Worm (Caenorhabditis elegans): ENCODE results near the gene snu-66.

- TF ChIP-seq pha-4 (GFP tag; IDR thresholded peaks at IDR 0.05), result no peak
- TF ChIP-seq pha-4 (tag; optimal IDR thresholded peaks at IDR 0.05), result no peak
- TF ChIP-seq lin-39 (tag; optimal IDR thresholded peaks at IDR 0.05), result no peak
- TF ChIP-seq mdl-1 (tag; optimal IDR thresholded peaks at IDR 0.05), result no peak
- no peak for TF ChIP-seq ZK546.5 (tag; optimal IDR thresholded peaks at IDR 0.05)
- TF ChIP-seq skn-1 (tag; optimal IDR thresholded peaks at IDR 0.05), result no peak
- no peak for TF ChIP-seq zag-1 (tag; optimal IDR thresholded peaks at IDR 0.05)
- no peak for TF ChIP-seq jun-1 (tag; optimal IDR thresholded peaks at IDR 0.05)
- no peak for TF ChIP-seq nhr-41 (GFP tag; IDR thresholded peaks at IDR 0.05)
- TF ChIP-seq nhr-76 (tag; optimal IDR thresholded peaks at IDR 0.05), result no peak
- TF ChIP-seq fkh-10 (GFP tag; optimal IDR thresholded peaks at IDR 0.05), result no peak
These were observed 53.2 kb downstream of the snu-66 start, which contains the start of gene C54F6.15 for ce11 chrV:7522279-7522678.

Data from whole organism, L4 larva.